Worm (Caenorhabditis elegans) whole organism, L3 larva: ENCODE results near the gene coh-3.

ENCODE experiments used
- fos-1 ChIP-seq: fragments of 150-350 bp; optimal IDR thresholded peaks from 2 replicates; lab custom pipeline; 2014; ENCODE audit warnings: missing biosample characterization, missing genetic modification characterization
- mdl-1 ChIP-seq: fragments of 150-350 bp; optimal IDR thresholded peaks from 2 replicates; lab custom pipeline; 2014; ENCODE audit warnings: missing biosample characterization, missing genetic modification characterization
- nhr-12 ChIP-seq: fragments of 150-350 bp; optimal IDR thresholded peaks from 2 replicates; lab custom pipeline; 2014; ENCODE audit warnings: missing biosample characterization, missing genetic modification characterization
- nhr-76 ChIP-seq: fragments of 150-350 bp; sonication (generic microtip); optimal IDR thresholded peaks from 5 replicates; lab custom pipeline; 2014; ENCODE audit warnings: missing biosample characterization, missing genetic modification characterization
- pqm-1 ChIP-seq: fragments of 150-350 bp; optimal IDR thresholded peaks from 2 replicates; lab custom pipeline; 2017; ENCODE audit warnings: missing biosample characterization, missing genetic modification characterization, inconsistent platforms
- tbx-2 ChIP-seq: sonication (generic microtip); optimal IDR thresholded peaks from 2 replicates; lab custom pipeline; 2016; ENCODE audit warnings: mild to moderate bottlenecking, missing genetic modification characterization, missing compliant biosample characterization
- unc-39 ChIP-seq: sonication (generic microtip); optimal IDR thresholded peaks from 4 replicates; lab custom pipeline; 2017; ENCODE audit warnings: missing biosample characterization, missing genetic modification characterization

DNA sequence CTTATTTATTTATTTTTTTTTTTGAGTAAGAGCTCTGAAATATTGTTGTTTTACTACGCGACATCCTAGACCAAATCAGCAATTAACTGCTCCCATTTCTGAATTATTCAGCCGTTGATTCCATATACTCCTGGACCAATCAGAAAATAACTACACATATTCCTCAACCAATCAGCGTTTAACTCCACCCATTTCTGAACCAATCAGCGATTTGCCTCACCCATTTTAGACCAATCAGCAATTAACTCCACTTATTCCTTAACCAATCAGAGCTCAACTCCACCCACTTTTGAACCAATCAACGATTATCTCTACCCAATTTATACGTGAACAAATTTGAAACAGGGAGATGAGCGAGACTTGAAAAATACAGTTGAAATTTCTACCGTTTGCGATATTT, 36.4 kb downstream of the coh-3 start:
- no peak for TF ChIP-seq nhr-76
- TF ChIP-seq pqm-1 (tag; lab: Kevin White, UChicago), result no peak
- no peak for TF ChIP-seq nhr-12 (tag; lab: Kevin White, UChicago)
- TF ChIP-seq tbx-2 (tag; lab: Kevin White, UChicago), result no peak
- no peak for TF ChIP-seq fos-1 (tag; lab: Kevin White, UChicago)
- TF ChIP-seq mdl-1, result no peak
- no peak for TF ChIP-seq unc-39 (tag; lab: Kevin White, UChicago)
